Fruit fly (Drosophila melanogaster) whole organism, pupa: Measurements from ENCODE around the gene CG32631.

ENCODE experiments used
- CG17806 ChIP-seq: fragments of 200-800 bp; sonication (Bioruptor generic); optimal IDR thresholded peaks from 2 replicates; lab custom pipeline; 2018; ENCODE audit warnings: missing biosample characterization, mild to moderate bottlenecking, missing genetic modification characterization, moderate library complexity
- CG32121 ChIP-seq: fragments of 200-800 bp; sonication (Bioruptor generic); IDR thresholded peaks from 2 replicates; pipeline ENCODE4 v1.3.6; 2022; ENCODE audit warnings: missing biosample characterization, missing genetic modification characterization
- CG8159 ChIP-seq: fragments of 200-800 bp; sonication (Bioruptor generic); optimal IDR thresholded peaks from 3 replicates; lab custom pipeline; 2018; ENCODE audit warnings: missing biosample characterization, mild to moderate bottlenecking, missing genetic modification characterization, moderate library complexity
- D1 ChIP-seq: fragments of 200-800 bp; sonication (Bioruptor generic); optimal IDR thresholded peaks from 2 replicates; lab custom pipeline; 2018; ENCODE audit warnings: missing biosample characterization, mild to moderate bottlenecking, missing genetic modification characterization, moderate library complexity
- Snoo ChIP-seq: fragments of 200-800 bp; sonication (Bioruptor generic); optimal IDR thresholded peaks from 3 replicates; lab custom pipeline; 2017; ENCODE audit warnings: missing biosample characterization, mild to moderate bottlenecking, missing genetic modification characterization, inconsistent platforms
- gl ChIP-seq: fragments of 200-800 bp; sonication (Bioruptor generic); optimal IDR thresholded peaks from 2 replicates; lab custom pipeline; 2018; ENCODE audit warnings: missing biosample characterization, mild to moderate bottlenecking, missing genetic modification characterization
- rn ChIP-seq: fragments of 200-800 bp; sonication (Bioruptor generic); IDR thresholded peaks from 2 replicates; pipeline ENCODE4 v1.3.6; 2022; ENCODE audit warnings: missing biosample characterization, missing genetic modification characterization

dm6 chrX:13530199-13530788, 26.0 kb upstream of the CG32631 start, which contains the start of gene CG44428:
- TF ChIP-seq rn (no peak), D1 (no peak), CG17806 (tag; lab: Kevin White, UChicago) (no peak), Snoo (no peak), gl (tag; lab: Kevin White, UChicago) (no peak), CG8159 (no peak), CG32121 (GFP tag; lab: Robert Waterston, UW) (no peak)
